Worm (Caenorhabditis elegans) whole organism, mixed stage, embryonic: ENCODE results near the gene lys-2.

Source experiments
- M03D4.4 ChIP-seq: sonication (generic microtip); optimal IDR thresholded peaks from 2 replicates; lab custom pipeline; 2017; ENCODE audit warnings: mild to moderate bottlenecking, missing genetic modification characterization, missing compliant biosample characterization
- bed-3 ChIP-seq: fragments of 200-800 bp; sonication (Bioruptor generic); optimal IDR thresholded peaks from 3 replicates; lab custom pipeline; 2018; ENCODE audit warnings: mild to moderate bottlenecking, missing genetic modification characterization, moderate library complexity, missing compliant biosample characterization
- blmp-1 ChIP-seq: fragments of 150-350 bp; optimal IDR thresholded peaks from 2 replicates; lab custom pipeline; 2014; ENCODE audit warnings: missing biosample characterization, missing genetic modification characterization
- ceh-83 ChIP-seq: fragments of 200-800 bp; sonication (Bioruptor generic); optimal IDR thresholded peaks from 2 replicates; lab custom pipeline; 2018; ENCODE audit warnings: mild to moderate bottlenecking, missing genetic modification characterization, missing compliant biosample characterization
- ces-1 ChIP-seq: fragments of 150-350 bp; optimal IDR thresholded peaks from 2 replicates; lab custom pipeline; 2014; ENCODE audit warnings: missing biosample characterization, missing genetic modification reagents, missing genetic modification characterization
- elt-3 ChIP-seq: fragments of 150-350 bp; optimal IDR thresholded peaks from 2 replicates; lab custom pipeline; 2014; ENCODE audit warnings: missing biosample characterization, missing genetic modification characterization
- flh-1 ChIP-seq: fragments of 200-800 bp; sonication (Bioruptor generic); optimal IDR thresholded peaks from 2 replicates; lab custom pipeline; 2018; ENCODE audit warnings: mild to moderate bottlenecking, missing genetic modification characterization, moderate library complexity, missing compliant biosample characterization
- ham-2 ChIP-seq: fragments of 200-800 bp; sonication (Bioruptor generic); optimal IDR thresholded peaks from 2 replicates; lab custom pipeline; 2018; ENCODE audit warnings: mild to moderate bottlenecking, missing genetic modification characterization, missing compliant biosample characterization
- hlh-1 ChIP-seq: fragments of 150-350 bp; optimal IDR thresholded peaks from 2 replicates; lab custom pipeline; 2014; ENCODE audit warnings: missing biosample characterization, missing genetic modification reagents, missing genetic modification characterization
- lin-13 ChIP-seq: fragments of 150-350 bp; optimal IDR thresholded peaks from 2 replicates; lab custom pipeline; 2014; ENCODE audit warnings: missing biosample characterization, missing genetic modification characterization
- lin-32 ChIP-seq: fragments of 200-800 bp; sonication (Bioruptor generic); optimal IDR thresholded peaks from 2 replicates; lab custom pipeline; 2018; ENCODE audit warnings: mild to moderate bottlenecking, missing genetic modification characterization, missing compliant biosample characterization
- lsy-2 ChIP-seq: fragments of 150-350 bp; optimal IDR thresholded peaks from 2 replicates; lab custom pipeline; 2014; ENCODE audit warnings: missing biosample characterization, missing genetic modification characterization
- mab-5 ChIP-seq: fragments of 150-350 bp; optimal IDR thresholded peaks from 2 replicates; lab custom pipeline; 2014; ENCODE audit warnings: missing biosample characterization, missing genetic modification characterization
- mep-1 ChIP-seq: fragments of 150-350 bp; optimal IDR thresholded peaks from 2 replicates; lab custom pipeline; 2017; ENCODE audit warnings: missing biosample characterization, missing genetic modification reagents, missing genetic modification characterization, inconsistent platforms
- mls-2 ChIP-seq: sonication (generic microtip); optimal IDR thresholded peaks from 2 replicates; lab custom pipeline; 2016; ENCODE audit warnings: mild to moderate bottlenecking, missing genetic modification characterization, moderate library complexity, missing compliant biosample characterization
- nhr-12 ChIP-seq: fragments of 150-350 bp; optimal IDR thresholded peaks from 2 replicates; lab custom pipeline; 2014; ENCODE audit warnings: missing biosample characterization, missing genetic modification characterization
- nhr-2 ChIP-seq: fragments of 150-350 bp; optimal IDR thresholded peaks from 2 replicates; lab custom pipeline; 2014; ENCODE audit warnings: missing biosample characterization, missing genetic modification characterization
- nhr-237 ChIP-seq: fragments of 150-350 bp; optimal IDR thresholded peaks from 2 replicates; lab custom pipeline; 2014; ENCODE audit warnings: missing biosample characterization, missing genetic modification characterization
- nhr-28 ChIP-seq: fragments of 150-350 bp; optimal IDR thresholded peaks from 2 replicates; lab custom pipeline; 2014; ENCODE audit warnings: missing biosample characterization, missing genetic modification characterization
- nhr-76 ChIP-seq: sonication (generic microtip); optimal IDR thresholded peaks from 2 replicates; lab custom pipeline; 2017; ENCODE audit warnings: missing biosample characterization, missing genetic modification characterization
- sem-2 ChIP-seq: fragments of 200-800 bp; sonication (Bioruptor generic); optimal IDR thresholded peaks from 2 replicates; lab custom pipeline; 2018; ENCODE audit warnings: mild to moderate bottlenecking, missing genetic modification characterization, missing compliant biosample characterization
- snpc-4 ChIP-seq: fragments of 150-350 bp; optimal IDR thresholded peaks from 2 replicates; lab custom pipeline; 2014; ENCODE audit warnings: missing biosample characterization, missing genetic modification characterization
- sptf-1 ChIP-seq: sonication (generic microtip); optimal IDR thresholded peaks from 2 replicates; lab custom pipeline; 2017; ENCODE audit warnings: mild to moderate bottlenecking, missing genetic modification characterization, moderate library complexity, missing compliant biosample characterization
- tbx-8 ChIP-seq: fragments of 200-800 bp; sonication (Bioruptor generic); optimal IDR thresholded peaks from 2 replicates; lab custom pipeline; 2018; ENCODE audit warnings: mild to moderate bottlenecking, missing genetic modification characterization, moderate library complexity, missing compliant biosample characterization
- unc-120 ChIP-seq: sonication (generic microtip); optimal IDR thresholded peaks from 2 replicates; lab custom pipeline; 2017; ENCODE audit warnings: missing genetic modification characterization, missing compliant biosample characterization; ENCODE audit not compliant: poor library complexity, severe bottlenecking
- unc-39 ChIP-seq: fragments of 150-350 bp; optimal IDR thresholded peaks from 2 replicates; lab custom pipeline; 2014; ENCODE audit warnings: missing biosample characterization, missing genetic modification characterization
- unc-62 ChIP-seq: fragments of 150-350 bp; optimal IDR thresholded peaks from 2 replicates; lab custom pipeline; 2014; ENCODE audit warnings: missing biosample characterization, missing genetic modification reagents, missing genetic modification characterization
- zip-8 ChIP-seq: fragments of 150-350 bp; optimal IDR thresholded peaks from 2 replicates; lab custom pipeline; 2014; ENCODE audit warnings: missing biosample characterization, missing genetic modification characterization
- ztf-11 ChIP-seq: fragments of 150-350 bp; optimal IDR thresholded peaks from 2 replicates; lab custom pipeline; 2014; ENCODE audit warnings: missing biosample characterization, missing genetic modification characterization

The lys-2 gene

ce11 chrV:10275619-10276018, 5.7 kb downstream of the lys-2 start, which contains the start of gene Y22F5A.11:
TSS of gene Y22F5A.11 (minus strand) at chrV:10275646.
- TF ChIP-seq unc-62 (no peak), ceh-83 (GFP tag; lab: Kevin White, UChicago) (no peak), elt-3 (no peak), mab-5 (tag; lab: Kevin White, UChicago) (no peak), lin-13 (tag; lab: Kevin White, UChicago) (no peak), nhr-12 (tag; lab: Kevin White, UChicago) (no peak), lin-32 (GFP tag; lab: Kevin White, UChicago) (no peak), flh-1 (GFP tag; lab: Kevin White, UChicago) (no peak), nhr-2 (no peak), sptf-1 (tag; lab: Kevin White, UChicago) (no peak), ztf-11 (tag; lab: Kevin White, UChicago) (no peak), unc-120 (tag; lab: Kevin White, UChicago) (no peak), mls-2 (tag; lab: Kevin White, UChicago) (no peak), unc-39 (tag; lab: Kevin White, UChicago) (no peak)

DNA sequence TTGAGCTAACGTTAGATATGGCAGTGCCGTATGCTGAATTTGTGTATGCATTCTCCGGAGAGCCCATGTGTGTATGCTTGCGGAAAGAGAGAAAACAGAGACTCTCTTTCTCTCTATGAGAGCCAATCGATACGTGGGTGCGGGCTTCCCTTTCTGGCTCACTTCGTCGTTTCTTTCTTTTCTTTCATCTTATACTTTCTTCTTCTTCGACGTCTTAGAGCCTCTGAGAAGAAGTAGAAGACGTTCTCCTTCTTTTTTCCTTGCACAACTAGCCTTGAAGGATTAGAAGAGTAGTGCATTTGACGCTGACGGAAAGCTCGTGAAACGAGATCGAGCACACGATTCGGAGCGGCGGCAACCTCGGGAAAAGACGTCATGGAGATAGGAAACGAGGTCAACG, 7.4 kb downstream of the lys-2 start:
- TF ChIP-seq ceh-83 (GFP tag; lab: Kevin White, UChicago) (no peak), zip-8 (no peak), mep-1 (tag; lab: Kevin White, UChicago) (peak; percentile 51), ces-1 (GFP tag; lab: Kevin White, UChicago) (peak; percentile 61)

ce11 chrV:10270214-10270613, 11.1 kb downstream of the lys-2 start, which contains the start of gene ric-4:
TSS of gene ric-4 (minus strand) at chrV:10270314.
- no peak for TF ChIP-seq ztf-11 (tag; lab: Kevin White, UChicago)
- peak; percentile 2 for TF ChIP-seq ces-1 (GFP tag; lab: Kevin White, UChicago)
- TF ChIP-seq nhr-2: no peak
- no peak for TF ChIP-seq ceh-83 (GFP tag; lab: Kevin White, UChicago)
- no peak for TF ChIP-seq nhr-76 (tag; lab: Kevin White, UChicago)
- no peak for TF ChIP-seq mab-5 (tag; lab: Kevin White, UChicago)
- no peak for TF ChIP-seq unc-39 (tag; lab: Kevin White, UChicago)
- TF ChIP-seq, all 35 proteins: peak for 1

- TF ChIP-seq bed-3 (GFP tag; lab: Kevin White, UChicago): no peak
- TF ChIP-seq ces-1 (GFP tag; lab: Kevin White, UChicago): peak; percentile 67
- TF ChIP-seq snpc-4 (tag; lab: Kevin White, UChicago): no peak
- TF ChIP-seq flh-1 (GFP tag; lab: Kevin White, UChicago): no peak
Measured at ce11 chrV:10266050-10266449, 15.2 kb downstream of the lys-2 start.

DNA sequence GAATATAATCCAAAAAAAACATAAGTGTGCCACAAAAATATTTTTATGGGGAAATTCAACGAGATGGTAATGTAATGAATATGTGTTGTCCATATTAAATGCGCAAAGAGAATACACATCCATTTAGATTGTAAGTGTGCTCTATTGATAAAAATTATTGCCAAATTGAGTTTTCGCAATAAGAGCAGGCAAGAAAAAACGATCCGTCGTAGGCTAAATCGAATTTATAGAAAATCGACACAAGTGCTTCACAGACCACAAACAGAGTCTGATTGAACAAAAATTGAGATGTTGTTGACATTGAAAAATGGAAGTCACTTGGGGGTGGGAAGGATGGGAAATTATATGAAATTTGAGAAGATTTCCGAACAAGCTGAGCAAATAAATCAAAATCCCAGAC, 16.3 kb downstream of the lys-2 start:
- TF ChIP-seq unc-62 (no peak), nhr-28 (tag; lab: Kevin White, UChicago) (no peak), nhr-237 (tag; lab: Kevin White, UChicago) (no peak), flh-1 (GFP tag; lab: Kevin White, UChicago) (no peak), hlh-1 (tag; lab: Kevin White, UChicago) (no peak), ces-1 (GFP tag; lab: Kevin White, UChicago) (peak; percentile 52)

DNA sequence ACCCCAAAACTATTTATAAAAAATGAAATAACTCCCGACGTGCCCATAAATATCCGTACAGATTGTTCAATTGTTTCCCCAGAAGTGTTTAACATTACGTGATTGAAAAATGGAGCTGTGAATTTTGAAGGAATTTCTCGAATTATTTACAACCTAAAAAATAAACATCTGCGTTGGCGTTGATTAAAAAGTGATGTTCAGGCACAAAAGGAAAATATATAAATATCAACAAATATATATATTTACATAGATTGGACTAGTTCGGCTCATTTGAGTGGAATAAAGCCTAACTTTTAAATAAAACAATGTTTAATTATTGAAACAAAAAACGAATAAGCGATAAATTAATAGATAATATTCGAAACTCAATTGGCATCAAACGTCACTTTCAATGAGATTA, 20.8 kb downstream of the lys-2 start, which contains the start of gene sri-18:
sri-18 (minus strand) TSS at position 101 of the 400 bp plus-strand sequence.
- TF ChIP-seq ceh-83 (GFP tag; lab: Kevin White, UChicago) (no peak), hlh-1 (tag; lab: Kevin White, UChicago) (no peak), sptf-1 (tag; lab: Kevin White, UChicago) (no peak), lin-13 (tag; lab: Kevin White, UChicago) (no peak), sem-2 (GFP tag; lab: Kevin White, UChicago) (no peak), flh-1 (GFP tag; lab: Kevin White, UChicago) (no peak), lin-32 (GFP tag; lab: Kevin White, UChicago) (no peak), nhr-237 (tag; lab: Kevin White, UChicago) (no peak), nhr-28 (tag; lab: Kevin White, UChicago) (no peak), mep-1 (tag; lab: Kevin White, UChicago) (no peak), elt-3 (no peak), ham-2 (no peak), blmp-1 (tag; lab: Kevin White, UChicago) (no peak), nhr-76 (tag; lab: Kevin White, UChicago) (no peak), M03D4.4 (no peak), mab-5 (tag; lab: Kevin White, UChicago) (no peak), lsy-2 (no peak), tbx-8 (no peak), nhr-12 (tag; lab: Kevin White, UChicago) (no peak), ztf-11 (tag; lab: Kevin White, UChicago) (no peak)
